Worm (Caenorhabditis elegans): ENCODE measurements around the gene flp-19.

DNA sequence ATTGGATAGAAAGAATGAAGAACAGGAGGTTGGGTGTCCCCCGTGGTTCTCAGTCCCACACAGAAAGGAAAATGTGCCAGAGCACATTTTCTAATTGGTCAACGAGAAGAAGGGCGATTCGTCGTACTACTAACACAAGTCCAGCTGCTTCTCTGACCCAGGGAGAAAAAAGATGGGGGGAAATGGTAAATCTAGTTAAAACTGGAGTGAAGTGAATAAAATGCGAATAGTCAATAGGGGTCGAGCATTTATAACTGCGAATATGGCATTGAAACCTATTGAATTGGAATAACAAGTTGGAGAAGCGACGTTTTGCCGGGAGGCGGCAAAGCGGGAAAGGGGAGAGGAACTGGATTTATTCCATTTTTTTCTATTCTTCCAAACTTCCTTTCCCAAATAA, 18.1 kb downstream of the flp-19 start:
- TF ChIP-seq ztf-23 (GFP tag; IDR thresholded peaks at IDR 0.05) (no peak), cog-1 (tag; optimal IDR thresholded peaks at IDR 0.05) (no peak), ztf-29 (GFP tag; IDR thresholded peaks at IDR 0.05) (no peak), tab-1 (GFP tag; IDR thresholded peaks at IDR 0.05) (no peak), T22C8.4 (GFP tag; IDR thresholded peaks at IDR 0.05) (no peak), ref-1 (GFP tag; conservative IDR thresholded peaks at IDR 0.05) (no peak), flt-1 (GFP tag; IDR thresholded peaks at IDR 0.05) (no peak), klf-2 (GFP tag; conservative IDR thresholded peaks at IDR 0.05) (no peak)

All from whole organism, midembryonic.